Fruit fly (Drosophila melanogaster): ENCODE measurements around the gene m.

dm6 chrX:11709799-11710720 lies 44.0 kb upstream of the m start, which contains the start of gene FucT6:
- no peak for TF ChIP-seq N (GFP tag; optimal IDR thresholded peaks at IDR 0.05)
- TF ChIP-seq Dif (GFP tag; optimal IDR thresholded peaks at IDR 0.05; ENCODE audit: partially characterized antibody): no peak
- TF ChIP-seq CG32264 (GFP tag; optimal IDR thresholded peaks at IDR 0.05): no peak
- TF ChIP-seq pan (optimal IDR thresholded peaks at IDR 0.05): no peak
- no peak for TF ChIP-seq Dfd (GFP tag; optimal IDR thresholded peaks at IDR 0.05)
- no peak for TF ChIP-seq usp (GFP tag; optimal IDR thresholded peaks at IDR 0.05)
- no peak for TF ChIP-seq dsf (GFP tag; optimal IDR thresholded peaks at IDR 0.05; ENCODE audit: borderline replicate concordance)

All from whole organism, wandering third instar larva.